Worm (Caenorhabditis elegans): ENCODE measurements around the gene srbc-7.

DNA sequence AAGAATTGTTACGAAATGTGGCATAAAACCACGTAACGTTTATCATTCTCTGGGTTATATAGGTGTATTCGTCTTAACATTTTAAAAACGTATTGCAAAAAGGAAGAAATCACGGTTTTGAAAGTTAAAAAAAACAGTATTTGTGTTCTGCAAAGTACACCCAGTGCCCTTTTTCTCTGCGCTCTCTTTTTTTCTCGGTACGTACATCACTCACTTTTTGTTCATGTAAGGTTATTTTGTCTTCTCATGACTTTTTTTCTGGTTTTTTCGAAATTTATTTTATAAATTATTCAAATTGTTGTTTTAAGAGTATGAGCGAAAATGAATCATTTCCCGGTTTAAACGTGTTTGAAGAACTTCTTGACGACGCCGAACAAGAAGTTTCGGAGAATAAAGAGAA, 40.5 kb downstream of the srbc-7 start, which contains the start of gene F25E5.5:
- TF ChIP-seq W03F9.2 (tag; optimal IDR thresholded peaks at IDR 0.05) (no peak), dao-5 (tag; optimal IDR thresholded peaks at IDR 0.05) (no peak), him-1 (tag; optimal IDR thresholded peaks at IDR 0.05) (no peak)
